Worm (Caenorhabditis elegans): ENCODE data around the gene rad-51.

Gene rad-51

ce11 chrIV:10294030-10294429 lies 10.0 kb upstream of the rad-51 start, which contains the start of gene R09E10.6:
Gene R09E10.6, minus strand, starts transcription at chrIV:10294130.
- no peak for TF ChIP-seq ceh-39 (tag; optimal IDR thresholded peaks at IDR 0.05)
- TF ChIP-seq pha-4 (tag; optimal IDR thresholded peaks at IDR 0.05) = no peak
- TF ChIP-seq mab-5 (tag; optimal IDR thresholded peaks at IDR 0.05) = no peak
- no peak for TF ChIP-seq ceh-83 (GFP tag; optimal IDR thresholded peaks at IDR 0.05)
- no peak for TF ChIP-seq elt-3 (tag; optimal IDR thresholded peaks at IDR 0.05)
- no peak for TF ChIP-seq unc-120 (tag; optimal IDR thresholded peaks at IDR 0.05; ENCODE audit: poor library complexity, severe bottlenecking)
- TF ChIP-seq tbx-8 (GFP tag; optimal IDR thresholded peaks at IDR 0.05) = no peak
- TF ChIP-seq nhr-28 (tag; optimal IDR thresholded peaks at IDR 0.05) = no peak
- no peak for TF ChIP-seq unc-39 (tag; optimal IDR thresholded peaks at IDR 0.05)
- no peak for TF ChIP-seq mls-2 (tag; optimal IDR thresholded peaks at IDR 0.05)
- no peak for TF ChIP-seq nhr-2 (tag; optimal IDR thresholded peaks at IDR 0.05)
- TF ChIP-seq lin-32 (GFP tag; optimal IDR thresholded peaks at IDR 0.05) = no peak
- no peak for TF ChIP-seq cnd-1 (tag; optimal IDR thresholded peaks at IDR 0.05)
- TF ChIP-seq elt-1 (tag; optimal IDR thresholded peaks at IDR 0.05; ENCODE audit: borderline replicate concordance, insufficient read depth) = no peak
- TF ChIP-seq bed-3 (GFP tag; optimal IDR thresholded peaks at IDR 0.05) = no peak
- TF ChIP-seq nhr-237 (tag; optimal IDR thresholded peaks at IDR 0.05) = no peak

ce11 chrIV:10288575-10288974 lies 4.5 kb upstream of the rad-51 start:
- TF ChIP-seq drap-1 (GFP tag; optimal IDR thresholded peaks at IDR 0.05) (no peak), blmp-1 (tag; optimal IDR thresholded peaks at IDR 0.05) (no peak), M03D4.4 (tag; optimal IDR thresholded peaks at IDR 0.05) (no peak), nhr-28 (tag; optimal IDR thresholded peaks at IDR 0.05) (no peak), flh-1 (GFP tag; optimal IDR thresholded peaks at IDR 0.05) (no peak), mls-2 (tag; optimal IDR thresholded peaks at IDR 0.05) (no peak), nhr-76 (tag; optimal IDR thresholded peaks at IDR 0.05) (no peak)

- TF ChIP-seq unc-120 (tag; optimal IDR thresholded peaks at IDR 0.05; ENCODE audit: poor library complexity, severe bottlenecking) = no peak
- TF ChIP-seq drap-1 (GFP tag; optimal IDR thresholded peaks at IDR 0.05) = no peak
- no peak for TF ChIP-seq ham-2 (GFP tag; optimal IDR thresholded peaks at IDR 0.05)
- TF ChIP-seq hlh-1 (tag; optimal IDR thresholded peaks at IDR 0.05) = no peak
- TF ChIP-seq nhr-237 (tag; optimal IDR thresholded peaks at IDR 0.05) = no peak
- TF ChIP-seq snpc-4 (tag; optimal IDR thresholded peaks at IDR 0.05) = no peak
- no peak for TF ChIP-seq unc-39 (tag; optimal IDR thresholded peaks at IDR 0.05)
- TF ChIP-seq lsy-2 (tag; optimal IDR thresholded peaks at IDR 0.05) = no peak
- no peak for TF ChIP-seq mls-2 (tag; optimal IDR thresholded peaks at IDR 0.05)
- TF ChIP-seq blmp-1 (tag; optimal IDR thresholded peaks at IDR 0.05) = no peak
- no peak for TF ChIP-seq elt-1 (tag; optimal IDR thresholded peaks at IDR 0.05; ENCODE audit: borderline replicate concordance, insufficient read depth)
- TF ChIP-seq mep-1 (tag; optimal IDR thresholded peaks at IDR 0.05) = no peak
- no peak for TF ChIP-seq lin-32 (GFP tag; optimal IDR thresholded peaks at IDR 0.05)
These were observed 2.6 kb upstream of the rad-51 start, which contains the start of gene ebax-1 for ce11 chrIV:10286655-10287054. Gene ebax-1, plus strand, starts transcription at chrIV:10286955.

ce11 chrIV:10285328-10285727 lies 1.3 kb upstream of the rad-51 start:
- no peak for TF ChIP-seq hlh-1 (tag; optimal IDR thresholded peaks at IDR 0.05)
- TF ChIP-seq cnd-1 (tag; optimal IDR thresholded peaks at IDR 0.05) = no peak
- no peak for TF ChIP-seq nhr-237 (tag; optimal IDR thresholded peaks at IDR 0.05)
- no peak for TF ChIP-seq lin-13 (tag; optimal IDR thresholded peaks at IDR 0.05)
- no peak for TF ChIP-seq nhr-2 (tag; optimal IDR thresholded peaks at IDR 0.05)
- no peak for TF ChIP-seq mls-2 (tag; optimal IDR thresholded peaks at IDR 0.05)
- no peak for TF ChIP-seq ham-2 (GFP tag; optimal IDR thresholded peaks at IDR 0.05)
- no peak for TF ChIP-seq blmp-1 (tag; optimal IDR thresholded peaks at IDR 0.05)
- no peak for TF ChIP-seq pha-4 (tag; optimal IDR thresholded peaks at IDR 0.05)
- TF ChIP-seq sptf-1 (tag; optimal IDR thresholded peaks at IDR 0.05) = no peak
- no peak for TF ChIP-seq ceh-43 (GFP tag; optimal IDR thresholded peaks at IDR 0.05)

- no peak for TF ChIP-seq cnd-1 (tag; optimal IDR thresholded peaks at IDR 0.05)
- no peak for TF ChIP-seq ceh-43 (GFP tag; optimal IDR thresholded peaks at IDR 0.05)
- TF ChIP-seq bed-3 (GFP tag; optimal IDR thresholded peaks at IDR 0.05) = no peak
- TF ChIP-seq ztf-11 (tag; optimal IDR thresholded peaks at IDR 0.05) = no peak
These were observed 2.6 kb downstream of the rad-51 start, which contains the start of gene thk-1 for ce11 chrIV:10281482-10281881. Gene thk-1, minus strand, starts transcription at chrIV:10281582.

ce11 chrIV:10277716-10278115 lies 6.3 kb downstream of the rad-51 start, which contains the start of gene Y43C5A.4:
Gene Y43C5A.4, plus strand, starts transcription at chrIV:10278016.
- TF ChIP-seq lin-13 (tag; optimal IDR thresholded peaks at IDR 0.05) (no peak), nhr-28 (tag; optimal IDR thresholded peaks at IDR 0.05) (no peak), snpc-4 (tag; optimal IDR thresholded peaks at IDR 0.05) (no peak), nhr-2 (tag; optimal IDR thresholded peaks at IDR 0.05) (no peak), elt-1 (tag; optimal IDR thresholded peaks at IDR 0.05; ENCODE audit: borderline replicate concordance, insufficient read depth) (no peak), mep-1 (tag; optimal IDR thresholded peaks at IDR 0.05) (no peak), ztf-11 (tag; optimal IDR thresholded peaks at IDR 0.05) (no peak), nhr-12 (tag; optimal IDR thresholded peaks at IDR 0.05) (no peak), sptf-1 (tag; optimal IDR thresholded peaks at IDR 0.05) (no peak)
